Worm (Caenorhabditis elegans) whole organism, L3 larva: Measurements from ENCODE around the gene Y39B6A.27.

ENCODE experiments used
- R02D3.7 ChIP-seq: fragments of 150-350 bp; optimal IDR thresholded peaks from 2 replicates; lab custom pipeline; 2014; ENCODE audit warnings: missing biosample characterization, missing genetic modification characterization
- aly-2 ChIP-seq: fragments of 150-350 bp; optimal IDR thresholded peaks from 2 replicates; lab custom pipeline; 2014; ENCODE audit warnings: missing biosample characterization, missing genetic modification characterization
- ceh-16 ChIP-seq: sonication (generic microtip); optimal IDR thresholded peaks from 2 replicates; lab custom pipeline; 2017; ENCODE audit warnings: missing biosample characterization, missing genetic modification characterization
- fkh-10 ChIP-seq: sonication (generic microtip); optimal IDR thresholded peaks from 2 replicates; lab custom pipeline; 2017; ENCODE audit warnings: missing biosample characterization, missing genetic modification reagents, missing genetic modification characterization
- jun-1 ChIP-seq: fragments of 150-350 bp; optimal IDR thresholded peaks from 2 replicates; lab custom pipeline; 2014; ENCODE audit warnings: missing biosample characterization, missing genetic modification reagents, missing genetic modification characterization
- nhr-11 ChIP-seq: fragments of 150-350 bp; optimal IDR thresholded peaks from 2 replicates; lab custom pipeline; 2014; ENCODE audit warnings: missing biosample characterization, missing genetic modification characterization
- nhr-237 ChIP-seq: fragments of 150-350 bp; optimal IDR thresholded peaks from 2 replicates; lab custom pipeline; 2014; ENCODE audit warnings: missing biosample characterization, missing genetic modification characterization
- nhr-77 ChIP-seq: fragments of 150-350 bp; optimal IDR thresholded peaks from 2 replicates; lab custom pipeline; 2014; ENCODE audit warnings: missing biosample characterization, missing genetic modification characterization
- pha-4 ChIP-seq: fragments of 150-350 bp; optimal IDR thresholded peaks from 2 replicates; lab custom pipeline; 2014; ENCODE audit warnings: missing biosample characterization, missing genetic modification reagents, missing genetic modification characterization
- pqm-1 ChIP-seq: fragments of 150-350 bp; optimal IDR thresholded peaks from 2 replicates; lab custom pipeline; 2017; ENCODE audit warnings: missing biosample characterization, missing genetic modification characterization, inconsistent platforms
- tbx-2 ChIP-seq: sonication (generic microtip); optimal IDR thresholded peaks from 2 replicates; lab custom pipeline; 2016; ENCODE audit warnings: mild to moderate bottlenecking, missing genetic modification characterization, missing compliant biosample characterization
- unc-39 ChIP-seq: sonication (generic microtip); optimal IDR thresholded peaks from 4 replicates; lab custom pipeline; 2017; ENCODE audit warnings: missing biosample characterization, missing genetic modification characterization

ce11 chrV:19076835-19077234, 45.3 kb downstream of the Y39B6A.27 start:
- TF ChIP-seq pqm-1 (tag; lab: Kevin White, UChicago) = no peak
- TF ChIP-seq unc-39 (tag; lab: Kevin White, UChicago) = no peak
- TF ChIP-seq nhr-11 (tag; lab: Kevin White, UChicago) = no peak
- no peak for TF ChIP-seq R02D3.7 (tag; lab: Kevin White, UChicago)
- TF ChIP-seq ceh-16 (tag; lab: Kevin White, UChicago) = no peak
- TF ChIP-seq tbx-2 (tag; lab: Kevin White, UChicago) = no peak
- no peak for TF ChIP-seq jun-1 (tag; lab: Kevin White, UChicago)
- TF ChIP-seq nhr-77 (tag; lab: Kevin White, UChicago) = no peak
- no peak for TF ChIP-seq fkh-10 (GFP tag; lab: Kevin White, UChicago)
- no peak for TF ChIP-seq pha-4 (tag; lab: Kevin White, UChicago)
- TF ChIP-seq aly-2 (tag; lab: Kevin White, UChicago) = no peak
- no peak for TF ChIP-seq nhr-237 (tag; lab: Kevin White, UChicago)
